Worm (Caenorhabditis elegans) whole organism, mixed stage, embryonic: ENCODE data around the gene F53B1.3.

Experiments used
- ces-1 ChIP-seq: fragments of 150-350 bp; optimal IDR thresholded peaks from 2 replicates; lab custom pipeline; 2014; ENCODE audit warnings: missing biosample characterization, missing genetic modification reagents, missing genetic modification characterization
- tbx-8 ChIP-seq: fragments of 200-800 bp; sonication (Bioruptor generic); optimal IDR thresholded peaks from 2 replicates; lab custom pipeline; 2018; ENCODE audit warnings: mild to moderate bottlenecking, missing genetic modification characterization, moderate library complexity, missing compliant biosample characterization
- ztf-11 ChIP-seq: fragments of 150-350 bp; optimal IDR thresholded peaks from 2 replicates; lab custom pipeline; 2014; ENCODE audit warnings: missing biosample characterization, missing genetic modification characterization

DNA sequence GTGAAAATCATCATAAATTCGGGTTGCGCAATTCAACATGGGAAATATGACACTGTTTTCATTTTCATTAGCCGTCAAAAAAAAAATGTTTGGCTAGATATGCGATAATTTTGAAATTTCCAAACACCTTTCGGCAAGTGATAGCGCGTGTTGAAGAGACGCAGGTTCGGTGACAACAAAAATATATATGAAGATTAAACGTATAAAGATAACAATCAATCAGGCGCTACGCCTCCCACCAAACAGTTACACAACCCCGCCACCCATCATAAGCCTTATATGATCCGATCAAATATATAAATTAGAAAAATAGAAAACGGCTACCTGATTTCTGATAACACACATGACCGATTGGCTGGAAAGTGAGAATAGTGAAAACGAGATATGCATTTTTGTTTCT lies 46.7 kb downstream of the F53B1.3 start:
- TF ChIP-seq ces-1 (GFP tag; lab: Kevin White, UChicago) (no peak), tbx-8 (GFP tag; lab: Kevin White, UChicago) (no peak), ztf-11 (tag; lab: Kevin White, UChicago) (no peak)
